Fruit fly (Drosophila melanogaster) whole organism, embryonic: ENCODE results near the gene ND-23.
A peak's percentile ranks its signal among the peaks of the same experiment; 100 is the strongest.

ENCODE experiments used
- CG11456 ChIP-seq: fragments of 200-800 bp; sonication (Bioruptor generic); IDR thresholded peaks from 3 replicates; pipeline ENCODE4 v1.3.6; 2022; ENCODE audit warnings: missing biosample characterization, missing genetic modification characterization
- CG12104 ChIP-seq: fragments of 200-800 bp; sonication (Bioruptor generic); optimal IDR thresholded peaks from 3 replicates; lab custom pipeline; 2016; ENCODE audit warnings: missing biosample characterization, missing genetic modification characterization
- CG12219 ChIP-seq: fragments of 200-800 bp; sonication (Bioruptor generic); optimal IDR thresholded peaks from 3 replicates; lab custom pipeline; 2018; ENCODE audit warnings: missing biosample characterization, mild to moderate bottlenecking, missing genetic modification characterization
- CG12236 ChIP-seq: fragments of 200-800 bp; sonication (Bioruptor generic); optimal IDR thresholded peaks from 2 replicates; lab custom pipeline; 2016; ENCODE audit warnings: missing biosample characterization, missing genetic modification characterization
- CG12391 ChIP-seq: fragments of 200-800 bp; sonication (Bioruptor generic); optimal IDR thresholded peaks from 3 replicates; lab custom pipeline; 2018; ENCODE audit warnings: missing biosample characterization, mild to moderate bottlenecking, missing genetic modification characterization, moderate library complexity
- CG16815 ChIP-seq: fragments of 200-800 bp; sonication (Bioruptor generic); optimal IDR thresholded peaks from 3 replicates; lab custom pipeline; 2017; ENCODE audit warnings: missing biosample characterization, mild to moderate bottlenecking, missing genetic modification characterization
- CG16863 ChIP-seq: fragments of 200-800 bp; sonication (Bioruptor generic); optimal IDR thresholded peaks from 3 replicates; lab custom pipeline; 2016; ENCODE audit warnings: missing biosample characterization, missing genetic modification characterization
- CG2889 ChIP-seq: fragments of 200-800 bp; sonication (Bioruptor generic); IDR thresholded peaks from 3 replicates; pipeline ENCODE4 v1.3.6; 2022; ENCODE audit warnings: missing biosample characterization, missing genetic modification characterization
- CG31441 ChIP-seq: fragments of 200-800 bp; sonication (Bioruptor generic); IDR thresholded peaks from 2 replicates; pipeline ENCODE4 v1.3.6; 2022; ENCODE audit warnings: missing biosample characterization, missing genetic modification characterization
- CG3838 ChIP-seq: fragments of 200-800 bp; sonication (Bioruptor generic); optimal IDR thresholded peaks from 3 replicates; lab custom pipeline; 2016; ENCODE audit warnings: missing biosample characterization, missing genetic modification characterization
- CG43689 ChIP-seq: fragments of 200-800 bp; sonication (Bioruptor generic); IDR thresholded peaks from 2 replicates; pipeline ENCODE4 v1.3.6; 2022; ENCODE audit warnings: missing biosample characterization, missing genetic modification characterization
- CG4707 ChIP-seq: fragments of 200-800 bp; sonication (Bioruptor generic); optimal IDR thresholded peaks from 2 replicates; lab custom pipeline; 2018; ENCODE audit warnings: missing biosample characterization, mild to moderate bottlenecking, missing genetic modification characterization, moderate library complexity
- CG6791 ChIP-seq: fragments of 200-800 bp; sonication (Bioruptor generic); IDR thresholded peaks from 3 replicates; pipeline ENCODE4 v1.3.6; 2022; ENCODE audit warnings: missing biosample characterization, missing genetic modification characterization; ENCODE audit not compliant: partially characterized antibody
- CG7786 ChIP-seq: fragments of 200-800 bp; sonication (Bioruptor generic); optimal IDR thresholded peaks from 2 replicates; lab custom pipeline; 2016; ENCODE audit warnings: missing biosample characterization, missing genetic modification characterization
- CG7963 ChIP-seq: fragments of 200-800 bp; sonication (Bioruptor generic); IDR thresholded peaks from 3 replicates; pipeline ENCODE4 v1.3.6; 2022; ENCODE audit warnings: missing biosample characterization, missing genetic modification characterization; ENCODE audit not compliant: partially characterized antibody
- CG8359 ChIP-seq: fragments of 200-800 bp; sonication (Bioruptor generic); optimal IDR thresholded peaks from 2 replicates; lab custom pipeline; 2017; ENCODE audit warnings: missing biosample characterization, mild to moderate bottlenecking, missing genetic modification characterization, borderline replicate concordance
- CG8388 ChIP-seq: fragments of 200-800 bp; sonication (Bioruptor generic); optimal IDR thresholded peaks from 2 replicates; lab custom pipeline; 2019; ENCODE audit warnings: missing biosample characterization, mild to moderate bottlenecking, missing genetic modification characterization, moderate library complexity
- Chrac-16 ChIP-seq: fragments of 200-800 bp; sonication (Bioruptor generic); optimal IDR thresholded peaks from 3 replicates; lab custom pipeline; 2016; ENCODE audit warnings: missing biosample characterization, missing genetic modification characterization
- CrebB ChIP-seq: fragments of 200-800 bp; sonication (Bioruptor generic); optimal IDR thresholded peaks from 3 replicates; lab custom pipeline; 2018; ENCODE audit warnings: missing biosample characterization, mild to moderate bottlenecking, missing genetic modification characterization
- Fer2 ChIP-seq: fragments of 200-800 bp; sonication (Bioruptor generic); optimal IDR thresholded peaks from 2 replicates; lab custom pipeline; 2018; ENCODE audit warnings: missing biosample characterization, mild to moderate bottlenecking, missing genetic modification characterization, moderate library complexity
- Fer3 ChIP-seq: fragments of 200-800 bp; sonication (Bioruptor generic); optimal IDR thresholded peaks from 2 replicates; lab custom pipeline; 2018; ENCODE audit warnings: missing biosample characterization, mild to moderate bottlenecking, missing genetic modification characterization, moderate library complexity
- H2.0 ChIP-seq: fragments of 200-800 bp; sonication (Bioruptor generic); IDR thresholded peaks from 2 replicates; pipeline ENCODE4 v1.3.6; 2022; ENCODE audit warnings: missing biosample characterization, missing genetic modification characterization
- Hr3 ChIP-seq: fragments of 200-800 bp; sonication (Bioruptor generic); optimal IDR thresholded peaks from 3 replicates; lab custom pipeline; 2016; ENCODE audit warnings: missing biosample characterization, missing genetic modification characterization
- Mad ChIP-seq: fragments of 200-800 bp; sonication (Bioruptor generic); optimal IDR thresholded peaks from 2 replicates; lab custom pipeline; 2016; ENCODE audit warnings: missing biosample characterization, missing genetic modification characterization
- Nf-YB ChIP-seq: fragments of 200-800 bp; sonication (Bioruptor generic); optimal IDR thresholded peaks from 3 replicates; lab custom pipeline; 2019; ENCODE audit warnings: missing biosample characterization, mild to moderate bottlenecking, missing genetic modification characterization, moderate library complexity
- Opbp ChIP-seq: fragments of 200-800 bp; sonication (Bioruptor generic); IDR thresholded peaks from 3 replicates; pipeline ENCODE4 v1.3.6; 2022; ENCODE audit warnings: missing biosample characterization, missing genetic modification characterization; ENCODE audit not compliant: partially characterized antibody
- Ravus ChIP-seq: fragments of 200-800 bp; sonication (Bioruptor generic); IDR thresholded peaks from 2 replicates; pipeline ENCODE4 v1.3.6; 2022; ENCODE audit warnings: missing biosample characterization, missing genetic modification characterization
- Taf1 ChIP-seq: fragments of 200-800 bp; sonication (Bioruptor generic); IDR thresholded peaks from 2 replicates; pipeline ENCODE4 v1.3.6; 2022; ENCODE audit warnings: missing biosample characterization, missing genetic modification characterization
- Tbp ChIP-seq: fragments of >200 bp; optimal IDR thresholded peaks from 2 replicates; lab custom pipeline; 2018; ENCODE audit warnings: missing biosample characterization, missing genetic modification characterization
- caup ChIP-seq: fragments of 200-800 bp; sonication (Bioruptor generic); optimal IDR thresholded peaks from 3 replicates; lab custom pipeline; 2017; ENCODE audit warnings: missing biosample characterization, mild to moderate bottlenecking, missing genetic modification characterization, moderate library complexity; ENCODE audit not compliant: severe bottlenecking
- crc ChIP-seq: fragments of 200-800 bp; sonication (Bioruptor generic); optimal IDR thresholded peaks from 2 replicates; lab custom pipeline; 2016; ENCODE audit warnings: missing biosample characterization, missing genetic modification characterization
- crol ChIP-seq: fragments of 200-800 bp; sonication (Bioruptor generic); IDR thresholded peaks from 2 replicates; pipeline ENCODE4 v1.3.6; 2022; ENCODE audit warnings: missing biosample characterization, missing genetic modification characterization
- eve ChIP-seq, 2 experiments: fragments of >200 bp; optimal IDR thresholded peaks; 2 replicates each; lab custom pipeline; 2017; ENCODE audit warnings: missing biosample characterization in 2 of 2, missing genetic modification characterization in 2 of 2
- ewg ChIP-seq: fragments of 200-800 bp; sonication (Bioruptor generic); optimal IDR thresholded peaks from 3 replicates; lab custom pipeline; 2017; ENCODE audit warnings: mild to moderate bottlenecking, missing biosample characterization, missing genetic modification reagents, missing genetic modification characterization
- ftz-f1 ChIP-seq: fragments of 200-800 bp; sonication (Bioruptor generic); optimal IDR thresholded peaks from 2 replicates; lab custom pipeline; 2016; ENCODE audit warnings: missing biosample characterization, missing genetic modification characterization
- grn ChIP-seq: fragments of 200-800 bp; sonication (Bioruptor generic); optimal IDR thresholded peaks from 3 replicates; lab custom pipeline; 2017; ENCODE audit warnings: missing biosample characterization, missing genetic modification characterization
- gro ChIP-seq: fragments of 200-800 bp; sonication (Bioruptor generic); optimal IDR thresholded peaks from 2 replicates; lab custom pipeline; 2016; ENCODE audit warnings: missing biosample characterization, missing genetic modification characterization
- inv ChIP-seq: fragments of 200-800 bp; sonication (Bioruptor generic); IDR thresholded peaks from 2 replicates; pipeline ENCODE4 v1.3.6; 2022; ENCODE audit warnings: missing biosample characterization, missing genetic modification characterization; ENCODE audit not compliant: partially characterized antibody
- kah ChIP-seq: fragments of 200-800 bp; sonication (Bioruptor generic); optimal IDR thresholded peaks from 2 replicates; lab custom pipeline; 2018; ENCODE audit warnings: missing biosample characterization, mild to moderate bottlenecking, missing genetic modification characterization
- kay ChIP-seq: fragments of 200-800 bp; sonication (Bioruptor generic); optimal IDR thresholded peaks from 2 replicates; lab custom pipeline; 2016; ENCODE audit warnings: missing biosample characterization, missing genetic modification characterization
- kni ChIP-seq: fragments of 200-800 bp; sonication (Bioruptor generic); optimal IDR thresholded peaks from 3 replicates; lab custom pipeline; 2017; ENCODE audit warnings: mild to moderate bottlenecking, missing biosample characterization, missing genetic modification reagents, missing genetic modification characterization
- oc ChIP-seq: fragments of 200-800 bp; sonication (Bioruptor generic); optimal IDR thresholded peaks from 2 replicates; lab custom pipeline; 2018; ENCODE audit warnings: missing biosample characterization, mild to moderate bottlenecking, missing genetic modification characterization, moderate library complexity
- sd ChIP-seq: fragments of 200-800 bp; sonication (Bioruptor generic); optimal IDR thresholded peaks from 3 replicates; lab custom pipeline; 2018; ENCODE audit warnings: missing biosample characterization, mild to moderate bottlenecking, missing genetic modification characterization, moderate library complexity
- shn ChIP-seq: fragments of 200-800 bp; sonication (Bioruptor generic); optimal IDR thresholded peaks from 3 replicates; lab custom pipeline; 2016; ENCODE audit warnings: missing biosample characterization, missing genetic modification characterization
- stwl ChIP-seq: fragments of 200-800 bp; sonication (Bioruptor generic); optimal IDR thresholded peaks from 3 replicates; lab custom pipeline; 2018; ENCODE audit warnings: missing biosample characterization, mild to moderate bottlenecking, missing genetic modification characterization, moderate library complexity
- z ChIP-seq: fragments of 200-800 bp; sonication (Bioruptor generic); IDR thresholded peaks from 3 replicates; pipeline ENCODE4 v1.3.6; 2022; ENCODE audit warnings: missing biosample characterization, missing genetic modification characterization
- zen2 ChIP-seq: fragments of 200-800 bp; sonication (Bioruptor generic); IDR thresholded peaks from 3 replicates; pipeline ENCODE4 v1.3.6; 2022; ENCODE audit warnings: missing biosample characterization, missing genetic modification characterization; ENCODE audit not compliant: partially characterized antibody
- zf30C ChIP-seq: fragments of 200-800 bp; sonication (Bioruptor generic); optimal IDR thresholded peaks from 3 replicates; lab custom pipeline; 2018; ENCODE audit warnings: missing biosample characterization, mild to moderate bottlenecking, missing genetic modification characterization

ND-23 gene

dm6 chr3R:15836864-15837824, at the start of gene ND-23, which contains the start of gene spn-E (continued):
- no peak for TF ChIP-seq Mad (GFP tag; lab: Kevin White, UChicago)
- TF ChIP-seq Chrac-16, result peak; percentile 60
- TF ChIP-seq shn (GFP tag; lab: Kevin White, UChicago), result no peak
- no peak for TF ChIP-seq CG43689 (GFP tag; lab: Robert Waterston, UW)
- TF ChIP-seq ewg, result no peak
- TF ChIP-seq CG2889, result no peak
- TF ChIP-seq CG12236 (GFP tag; lab: Kevin White, UChicago), result no peak
- TF ChIP-seq Hr3, result peak; percentile 55
- TF ChIP-seq sd, result no peak
- peak; percentile 75 for TF ChIP-seq inv (GFP tag; lab: Robert Waterston, UW)
- no peak for TF ChIP-seq zf30C
- TF ChIP-seq crol (GFP tag; lab: Robert Waterston, UW), result no peak
- no peak for TF ChIP-seq CG3838 (GFP tag; lab: Kevin White, UChicago)
- TF ChIP-seq CG16863 (GFP tag; lab: Kevin White, UChicago), result no peak
- no peak for TF ChIP-seq crc
- no peak for TF ChIP-seq CG11456 (GFP tag; lab: Robert Waterston, UW)
- TF ChIP-seq Opbp (GFP tag; lab: Robert Waterston, UW), result peak; percentile 42; the same call in 1 of the 3 replicates
- TF ChIP-seq Tbp (GFP tag; lab: Kevin White, UChicago), result no peak
- TF ChIP-seq CG16815 (GFP tag; lab: Kevin White, UChicago), result no peak
- TF ChIP-seq Fer2 (tag; lab: Kevin White, UChicago), result peak; percentile 53
- TF ChIP-seq CG7786 (GFP tag; lab: Kevin White, UChicago), result no peak
- TF ChIP-seq zen2 (GFP tag; lab: Robert Waterston, UW), result peak; percentile 10; the same call in 1 of the 3 replicates
- TF ChIP-seq Ravus (GFP tag; lab: Robert Waterston, UW), result no peak
- no peak for TF ChIP-seq z (GFP tag; lab: Robert Waterston, UW)
- no peak for TF ChIP-seq ftz-f1 (GFP tag; lab: Kevin White, UChicago)
- no peak for TF ChIP-seq caup (GFP tag; lab: Kevin White, UChicago)
- TF ChIP-seq gro (GFP tag; lab: Kevin White, UChicago), result no peak
- TF ChIP-seq CG12104, result no peak
- TF ChIP-seq CG31441 (GFP tag; lab: Robert Waterston, UW), result no peak; the same call in none of the 2 replicates
- peak; percentile 79 for TF ChIP-seq stwl
- no peak for TF ChIP-seq CG8359
- no peak for TF ChIP-seq kni (GFP tag; lab: Kevin White, UChicago)
- 0 out of 2 replicates have a peak, but pooled peaks have one; percentile 14 for TF ChIP-seq Taf1 (GFP tag; lab: Robert Waterston, UW)
- no peak for TF ChIP-seq CrebB (tag; lab: Kevin White, UChicago)
- 0 out of 3 replicates have a peak, but pooled peaks have one; percentile 52 for TF ChIP-seq CG6791
- no peak for TF ChIP-seq oc
- 0 out of 3 replicates have a peak, but pooled peaks have one; percentile 7 for TF ChIP-seq CG7963 (GFP tag; lab: Robert Waterston, UW)
- TF ChIP-seq CG4707 (GFP tag; lab: Kevin White, UChicago), result no peak
- TF ChIP-seq Nf-YB (GFP tag; lab: Kevin White, UChicago), result no peak
- no peak for TF ChIP-seq kay (GFP tag; lab: Kevin White, UChicago)
- peak; percentile 35 for TF ChIP-seq Fer3
- TF ChIP-seq grn (GFP tag; lab: Kevin White, UChicago), result no peak
- peak; percentile 45 for TF ChIP-seq CG8388 (GFP tag; lab: Kevin White, UChicago)
- TF ChIP-seq CG12391 (tag; lab: Kevin White, UChicago), result peak; percentile 83
- no peak for TF ChIP-seq eve (GFP tag; optimal IDR thresholded peaks at IDR 0.05; lab: Kevin White, UChicago)
- TF ChIP-seq kah (GFP tag; lab: Kevin White, UChicago), result no peak
- no peak; the same call in 1 of the 2 replicates for TF ChIP-seq H2.0 (GFP tag; lab: Robert Waterston, UW)
- TF ChIP-seq CG12219 (GFP tag; lab: Kevin White, UChicago), result no peak
